Worm (Caenorhabditis elegans) whole organism, L1 larva: ENCODE data around the gene nhr-128.

ENCODE experiments used
- C04F5.9 ChIP-seq: sonication (generic microtip); optimal IDR thresholded peaks from 2 replicates; lab custom pipeline; 2016; ENCODE audit warnings: missing genetic modification characterization, missing compliant biosample characterization
- C34B4.2 ChIP-seq: sonication (generic microtip); optimal IDR thresholded peaks from 2 replicates; lab custom pipeline; 2017; ENCODE audit warnings: mild to moderate bottlenecking, missing genetic modification characterization, missing compliant biosample characterization
- F16B12.6 ChIP-seq: fragments of 150-350 bp; optimal IDR thresholded peaks from 2 replicates; lab custom pipeline; 2014; ENCODE audit warnings: missing biosample characterization, missing genetic modification characterization
- aly-2 ChIP-seq: fragments of 150-350 bp; optimal IDR thresholded peaks from 2 replicates; lab custom pipeline; 2014; ENCODE audit warnings: missing biosample characterization, missing genetic modification characterization
- ama-1 ChIP-seq: fragments of 150-350 bp; optimal IDR thresholded peaks from 2 replicates; lab custom pipeline; 2014
- blmp-1 ChIP-seq: fragments of 150-350 bp; optimal IDR thresholded peaks from 2 replicates; lab custom pipeline; 2014; ENCODE audit warnings: missing biosample characterization, missing genetic modification characterization
- ceh-8 ChIP-seq: fragments of 200-800 bp; sonication (Bioruptor generic); optimal IDR thresholded peaks from 2 replicates; lab custom pipeline; 2018; ENCODE audit warnings: mild to moderate bottlenecking, missing genetic modification characterization, moderate library complexity, missing compliant biosample characterization
- ceh-82 ChIP-seq, 3 experiments: fragments of 150-350 bp in 1 of 3; sonication (generic microtip) in 2 of 3; optimal IDR thresholded peaks; 2 replicates each; lab custom pipeline; 2014 to 2017; ENCODE audit warnings: missing biosample characterization in 3 of 3, missing genetic modification characterization in 3 of 3
- ceh-90 ChIP-seq: sonication (generic microtip); optimal IDR thresholded peaks from 2 replicates; lab custom pipeline; 2016; ENCODE audit warnings: missing genetic modification characterization, missing compliant biosample characterization
- dpl-1 ChIP-seq, 3 experiments: fragments of 150-350 bp in 2 of 3; sonication (generic microtip) in 1 of 3; optimal IDR thresholded peaks; 2 replicates each; lab custom pipeline; 2014 to 2017; ENCODE audit warnings: missing biosample characterization in 3 of 3, missing genetic modification characterization in 3 of 3, missing genetic modification reagents in 3 of 3
- efl-1 ChIP-seq, 4 experiments: fragments of 150-350 bp; optimal IDR thresholded peaks in 3 of 4; peaks in 1 of 4; 1 replicate in 1 of 4; 2 replicates in 3 of 4; lab custom pipeline; 2014; ENCODE audit warnings: missing biosample characterization in 2 of 4, missing genetic modification characterization in 2 of 4, missing genetic modification reagents in 2 of 4
- egl-13 ChIP-seq: sonication (generic microtip); optimal IDR thresholded peaks from 2 replicates; lab custom pipeline; 2016; ENCODE audit warnings: missing genotype, missing genetic modification reagents, missing genetic modification characterization, missing compliant biosample characterization
- egl-27 ChIP-seq, 2 experiments: fragments of 150-350 bp in 1 of 2; sonication (generic microtip); optimal IDR thresholded peaks; 3 replicates each; lab custom pipeline; 2017 to 2018; ENCODE audit warnings: missing biosample characterization in 2 of 2, missing genetic modification characterization in 2 of 2, missing genetic modification reagents in 2 of 2
- elt-2 ChIP-seq: sonication (generic microtip); optimal IDR thresholded peaks from 2 replicates; lab custom pipeline; 2016; ENCODE audit warnings: missing genetic modification characterization, mild to moderate bottlenecking, inconsistent platforms, missing compliant biosample characterization, missing genetic modification reagents
- elt-3 ChIP-seq, 6 experiments: fragments of 150-350 bp in 1 of 6; sonication (generic microtip); optimal IDR thresholded peaks; 2 replicates each; lab custom pipeline; 2017 to 2018; ENCODE audit warnings: missing biosample characterization in 6 of 6, missing genetic modification characterization in 6 of 6, inconsistent platforms in 1 of 6
- ets-5 ChIP-seq: fragments of 200-800 bp; sonication (Bioruptor generic); IDR thresholded peaks from 2 replicates; pipeline ENCODE4 v1.3.6; 2022; ENCODE audit warnings: missing genetic modification characterization, missing compliant biosample characterization
- fkh-10 ChIP-seq: sonication (generic microtip); optimal IDR thresholded peaks from 2 replicates; lab custom pipeline; 2017; ENCODE audit warnings: missing biosample characterization, missing genetic modification reagents, missing genetic modification characterization
- fos-1 ChIP-seq: fragments of 150-350 bp; optimal IDR thresholded peaks from 2 replicates; lab custom pipeline; 2014; ENCODE audit warnings: missing biosample characterization, missing genetic modification characterization
- grh-1 ChIP-seq: fragments of 200-800 bp; sonication (Bioruptor generic); IDR thresholded peaks from 2 replicates; pipeline ENCODE4 v1.3.6; 2022; ENCODE audit warnings: missing genetic modification reagents, missing genetic modification characterization, missing compliant biosample characterization
- hlh-4 ChIP-seq: sonication (generic microtip); optimal IDR thresholded peaks from 2 replicates; lab custom pipeline; 2016; ENCODE audit warnings: mild to moderate bottlenecking, missing genetic modification characterization, missing compliant biosample characterization
- irx-1 ChIP-seq: sonication (generic microtip); optimal IDR thresholded peaks from 2 replicates; lab custom pipeline; 2016; ENCODE audit warnings: missing genetic modification characterization, missing compliant biosample characterization
- isw-1 ChIP-seq: fragments of 200-800 bp; sonication (Bioruptor generic); IDR thresholded peaks from 2 replicates; pipeline ENCODE4 v1.3.6; 2022; ENCODE audit warnings: missing genetic modification characterization, missing compliant biosample characterization
- lin-13 ChIP-seq: fragments of 150-350 bp; optimal IDR thresholded peaks from 2 replicates; lab custom pipeline; 2014; ENCODE audit warnings: missing biosample characterization, missing genetic modification reagents, missing genetic modification characterization
- lin-14 ChIP-seq: fragments of 200-800 bp; sonication (Bioruptor generic); optimal IDR thresholded peaks from 2 replicates; lab custom pipeline; 2018; ENCODE audit warnings: mild to moderate bottlenecking, missing genetic modification characterization, moderate library complexity, missing compliant biosample characterization
- lin-15B ChIP-seq: fragments of 150-350 bp; sonication (generic microtip); optimal IDR thresholded peaks from 3 replicates; lab custom pipeline; 2014; ENCODE audit warnings: missing biosample characterization, missing genetic modification characterization
- lin-35 ChIP-seq, 2 experiments: fragments of 150-350 bp; optimal IDR thresholded peaks; 2 replicates each; lab custom pipeline; 2014; ENCODE audit warnings: missing biosample characterization in 2 of 2, missing genetic modification characterization in 2 of 2, missing genetic modification reagents in 2 of 2
- lin-39 ChIP-seq: fragments of 150-350 bp; optimal IDR thresholded peaks from 2 replicates; lab custom pipeline; 2014; ENCODE audit warnings: missing biosample characterization, missing genetic modification reagents, missing genetic modification characterization
- lsy-2 ChIP-seq, 2 experiments: fragments of 150-350 bp; optimal IDR thresholded peaks; 2 replicates each; lab custom pipeline; 2014; ENCODE audit warnings: missing biosample characterization in 2 of 2, missing genetic modification characterization in 2 of 2
- mab-9 ChIP-seq: fragments of 200-800 bp; sonication (Bioruptor generic); IDR thresholded peaks from 2 replicates; pipeline ENCODE4 v1.3.6; 2022; ENCODE audit warnings: missing genetic modification reagents, missing genetic modification characterization, missing compliant biosample characterization
- mdl-1 ChIP-seq, 2 experiments: fragments of 150-350 bp; optimal IDR thresholded peaks; 2 replicates each; lab custom pipeline; 2014 to 2017; ENCODE audit warnings: missing biosample characterization in 2 of 2, missing genetic modification characterization in 2 of 2, inconsistent platforms in 1 of 2
- mef-2 ChIP-seq: fragments of 150-350 bp; optimal IDR thresholded peaks from 2 replicates; lab custom pipeline; 2014; ENCODE audit warnings: missing biosample characterization, missing genetic modification characterization
- mep-1 ChIP-seq: fragments of 150-350 bp; optimal IDR thresholded peaks from 2 replicates; lab custom pipeline; 2014; ENCODE audit warnings: missing biosample characterization, missing genetic modification characterization
- nhr-12 ChIP-seq: sonication (generic microtip); optimal IDR thresholded peaks from 2 replicates; lab custom pipeline; 2017; ENCODE audit warnings: missing biosample characterization, missing genetic modification characterization
- nhr-20 ChIP-seq: sonication (generic microtip); optimal IDR thresholded peaks from 2 replicates; lab custom pipeline; 2016; ENCODE audit warnings: mild to moderate bottlenecking, missing genetic modification characterization, missing compliant biosample characterization
- nhr-77 ChIP-seq: fragments of 150-350 bp; optimal IDR thresholded peaks from 2 replicates; lab custom pipeline; 2014; ENCODE audit warnings: missing biosample characterization, missing genetic modification characterization
- nhr-84 ChIP-seq: sonication (generic microtip); optimal IDR thresholded peaks from 2 replicates; lab custom pipeline; 2017; ENCODE audit warnings: missing biosample characterization, missing genetic modification characterization
- nhr-85 ChIP-seq: sonication (generic microtip); peaks from one replicate; lab custom pipeline; 2016; ENCODE audit warnings: missing genetic modification characterization, inconsistent platforms, missing compliant biosample characterization
- pag-3 ChIP-seq: sonication (generic microtip); optimal IDR thresholded peaks from 2 replicates; lab custom pipeline; 2017; ENCODE audit warnings: missing genetic modification characterization, mild to moderate bottlenecking, missing compliant biosample characterization, antibody characterized with exemption, borderline replicate concordance; ENCODE audit not compliant: insufficient read depth
- pqm-1 ChIP-seq: sonication (generic microtip); optimal IDR thresholded peaks from 3 replicates; lab custom pipeline; 2017; ENCODE audit warnings: missing biosample characterization, missing genetic modification characterization
- rnt-1 ChIP-seq: sonication (generic microtip); optimal IDR thresholded peaks from 2 replicates; lab custom pipeline; 2016; ENCODE audit warnings: mild to moderate bottlenecking, missing genetic modification characterization, moderate library complexity, missing compliant biosample characterization
- snpc-4 ChIP-seq: fragments of 150-350 bp; optimal IDR thresholded peaks from 2 replicates; lab custom pipeline; 2014; ENCODE audit warnings: missing biosample characterization, missing genetic modification characterization
- snu-23 ChIP-seq: sonication (generic microtip); optimal IDR thresholded peaks from 2 replicates; lab custom pipeline; 2016; ENCODE audit warnings: missing genetic modification characterization, missing compliant biosample characterization
- sox-4 ChIP-seq: sonication (generic microtip); optimal IDR thresholded peaks from 2 replicates; lab custom pipeline; 2016; ENCODE audit warnings: missing genetic modification characterization, missing compliant biosample characterization
- sptf-1 ChIP-seq: fragments of 150-350 bp; optimal IDR thresholded peaks from 2 replicates; lab custom pipeline; 2014; ENCODE audit warnings: missing biosample characterization, missing genetic modification characterization
- swsn-7 ChIP-seq: sonication (generic microtip); optimal IDR thresholded peaks from 2 replicates; lab custom pipeline; 2016; ENCODE audit warnings: missing genetic modification characterization, missing compliant biosample characterization
- unc-130 ChIP-seq: fragments of 150-350 bp; optimal IDR thresholded peaks from 2 replicates; lab custom pipeline; 2017; ENCODE audit warnings: missing biosample characterization, missing genetic modification characterization, inconsistent platforms
- unc-86 ChIP-seq: sonication (generic microtip); optimal IDR thresholded peaks from 2 replicates; lab custom pipeline; 2016; ENCODE audit warnings: missing genetic modification characterization, missing compliant biosample characterization
- unc-98 ChIP-seq: fragments of 200-800 bp; sonication (Bioruptor generic); IDR thresholded peaks from 2 replicates; pipeline ENCODE4 v1.3.6; 2022; ENCODE audit warnings: missing genetic modification characterization, missing compliant biosample characterization
- vab-15 ChIP-seq: sonication (generic microtip); optimal IDR thresholded peaks from 2 replicates; lab custom pipeline; 2017; ENCODE audit warnings: missing genotype, mild to moderate bottlenecking, missing genetic modification characterization, missing compliant biosample characterization
- zag-1 ChIP-seq: fragments of 150-350 bp; optimal IDR thresholded peaks from 2 replicates; lab custom pipeline; 2014; ENCODE audit warnings: missing biosample characterization, missing genetic modification characterization
- ztf-11 ChIP-seq, 2 experiments: sonication (generic microtip); optimal IDR thresholded peaks; 2 replicates each; lab custom pipeline; 2016 to 2017; ENCODE audit warnings: missing genetic modification characterization in 2 of 2, missing biosample characterization in 1 of 2, missing compliant biosample characterization in 1 of 2
- ztf-4 ChIP-seq: fragments of 150-350 bp; optimal IDR thresholded peaks from 2 replicates; lab custom pipeline; 2014; ENCODE audit warnings: missing biosample characterization, missing genetic modification characterization

Gene nhr-128

DNA sequence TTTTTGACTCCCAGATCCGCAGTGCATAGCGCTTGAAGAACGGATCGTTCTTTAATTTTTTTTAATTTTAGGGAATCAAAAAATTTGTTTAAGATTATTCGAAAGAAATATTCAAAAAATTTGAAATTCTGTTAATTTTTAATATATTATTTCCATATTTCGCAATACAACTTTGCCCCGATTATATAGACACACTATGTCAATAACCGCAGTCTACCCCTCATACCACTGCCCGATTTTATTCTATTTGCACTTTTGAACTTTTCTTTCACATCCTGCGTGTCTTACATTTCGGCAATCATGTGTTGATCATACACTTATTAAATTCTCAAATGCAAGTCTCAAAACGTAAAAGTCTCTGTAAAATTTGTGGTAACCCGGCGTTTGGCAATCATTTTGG, 3.1 kb upstream of the nhr-128 start, which contains the start of gene nhr-56 (continued):
- peak; percentile 27 for TF ChIP-seq elt-2 (tag; lab: Kevin White, UChicago)
- TF ChIP-seq unc-86: no peak
- no peak for TF ChIP-seq ceh-90 (tag; lab: Kevin White, UChicago)
- no peak for TF ChIP-seq egl-27 (tag; optimal IDR thresholded peaks at IDR 0.05; lab: Kevin White, UChicago)
- no peak for TF ChIP-seq zag-1 (tag; lab: Kevin White, UChicago)
- TF ChIP-seq lin-15B (tag; lab: Kevin White, UChicago): no peak
- peak in 1 of 2 experiments; percentile 42 for TF ChIP-seq lsy-2 (tag; optimal IDR thresholded peaks at IDR 0.05; lab: Kevin White, UChicago)
- TF ChIP-seq fos-1: no peak
- TF ChIP-seq grh-1 (GFP tag; lab: Robert Waterston, UW): no peak
- TF ChIP-seq unc-98: no peak
- no peak for TF ChIP-seq pqm-1
- TF ChIP-seq snu-23 (GFP tag; lab: Kevin White, UChicago): peak; percentile 56
- TF ChIP-seq dpl-1 (GFP tag; optimal IDR thresholded peaks at IDR 0.05; lab: Kevin White, UChicago): peak in 1 of 3 experiments; percentile 21
- no peak for TF ChIP-seq mef-2 (tag; lab: Kevin White, UChicago)
- no peak for TF ChIP-seq pag-3 (tag; lab: Kevin White, UChicago)
- TF ChIP-seq lin-35 (GFP tag; optimal IDR thresholded peaks at IDR 0.05; lab: Kevin White, UChicago): peak in 1 of 2 experiments; percentile 63
- TF ChIP-seq sox-4 (tag; lab: Kevin White, UChicago): no peak
- TF ChIP-seq mep-1: peak; percentile 60
- TF ChIP-seq fkh-10 (GFP tag; lab: Kevin White, UChicago): no peak
- TF ChIP-seq ztf-4 (tag; lab: Kevin White, UChicago): no peak
- peak; percentile 15 for TF ChIP-seq nhr-77 (tag; lab: Kevin White, UChicago)
- no peak for TF ChIP-seq isw-1
- TF ChIP-seq ceh-82 (tag; optimal IDR thresholded peaks at IDR 0.05; lab: Kevin White, UChicago): peak; percentile 11 to 37 (median 13)
- no peak for TF ChIP-seq aly-2 (tag; lab: Kevin White, UChicago)
- no peak for TF ChIP-seq mab-9 (GFP tag; lab: Robert Waterston, UW)
- no peak for TF ChIP-seq lin-14 (GFP tag; lab: Kevin White, UChicago)
- no peak for TF ChIP-seq C04F5.9 (tag; lab: Kevin White, UChicago)
- no peak for TF ChIP-seq ama-1 (lab: Kevin White, UChicago)
- no peak for TF ChIP-seq ztf-11 (tag; optimal IDR thresholded peaks at IDR 0.05; lab: Kevin White, UChicago)
- no peak for TF ChIP-seq nhr-12 (tag; lab: Kevin White, UChicago)
- no peak for TF ChIP-seq C34B4.2 (tag; lab: Kevin White, UChicago)
- TF ChIP-seq nhr-85 (tag; lab: Kevin White, UChicago): peak; percentile 72
- no peak for TF ChIP-seq irx-1
- no peak for TF ChIP-seq rnt-1 (tag; lab: Kevin White, UChicago)
- no peak for TF ChIP-seq vab-15 (tag; lab: Kevin White, UChicago)
- TF ChIP-seq unc-130: no peak
- no peak for TF ChIP-seq elt-3 (tag; optimal IDR thresholded peaks at IDR 0.05; lab: Kevin White, UChicago)
- no peak for TF ChIP-seq F16B12.6 (tag; lab: Kevin White, UChicago)
- no peak for TF ChIP-seq snpc-4 (tag; lab: Kevin White, UChicago)
- TF ChIP-seq lin-39 (tag; lab: Kevin White, UChicago): no peak
- TF ChIP-seq swsn-7: peak; percentile 32
- no peak for TF ChIP-seq hlh-4
- peak; percentile 39 for TF ChIP-seq blmp-1 (tag; lab: Kevin White, UChicago)
- peak in 1 of 2 experiments; percentile 38 for TF ChIP-seq mdl-1 (tag; optimal IDR thresholded peaks at IDR 0.05; lab: Kevin White, UChicago)
- no peak for TF ChIP-seq ets-5
- no peak for TF ChIP-seq sptf-1 (tag; lab: Kevin White, UChicago)
- no peak for TF ChIP-seq ceh-8 (GFP tag; lab: Kevin White, UChicago)
- TF ChIP-seq nhr-84 (tag; lab: Kevin White, UChicago): no peak
- no peak for TF ChIP-seq egl-13 (tag; lab: Kevin White, UChicago)
- TF ChIP-seq efl-1 (optimal IDR thresholded peaks at IDR 0.05; lab: Kevin White, UChicago): peak; percentile 23 to 28
- peak; percentile 3 to 87 for TF ChIP-seq efl-1 (GFP tag; optimal IDR thresholded peaks at IDR 0.05 in 1 of 2; lab: Kevin White, UChicago)
- peak; percentile 80 for TF ChIP-seq nhr-20
- TF ChIP-seq lin-13 (GFP tag; lab: Kevin White, UChicago): no peak
